Fruit fly (Drosophila melanogaster) whole organism, embryonic: ENCODE data around the gene Myo10A.
A peak's percentile ranks its signal among the peaks of the same experiment; 100 is the strongest.

Experiments used
- Abd-B ChIP-seq: fragments of 200-800 bp; sonication (Bioruptor generic); optimal IDR thresholded peaks from 2 replicates; lab custom pipeline; 2018; ENCODE audit warnings: missing biosample characterization, mild to moderate bottlenecking, missing genetic modification characterization, moderate library complexity
- Antp ChIP-seq: fragments of 200-800 bp; sonication (Bioruptor generic); optimal IDR thresholded peaks from 3 replicates; lab custom pipeline; 2016; ENCODE audit warnings: missing biosample characterization, missing genetic modification characterization
- CG10366 ChIP-seq: fragments of 200-800 bp; sonication (Bioruptor generic); IDR thresholded peaks from 2 replicates; pipeline ENCODE4 v1.3.6; 2022; ENCODE audit warnings: missing biosample characterization, missing genetic modification characterization
- CG10431 ChIP-seq: fragments of 200-800 bp; sonication (Bioruptor generic); optimal IDR thresholded peaks from 3 replicates; lab custom pipeline; 2018; ENCODE audit warnings: missing biosample characterization, mild to moderate bottlenecking, missing genetic modification characterization
- CG10462 ChIP-seq: fragments of 200-800 bp; sonication (Bioruptor generic); optimal IDR thresholded peaks from 2 replicates; lab custom pipeline; 2016; ENCODE audit warnings: missing biosample characterization, missing genetic modification characterization
- CG12391 ChIP-seq: fragments of 200-800 bp; sonication (Bioruptor generic); optimal IDR thresholded peaks from 3 replicates; lab custom pipeline; 2018; ENCODE audit warnings: missing biosample characterization, mild to moderate bottlenecking, missing genetic modification characterization, moderate library complexity
- CG12769 ChIP-seq: fragments of 200-800 bp; sonication (Bioruptor generic); optimal IDR thresholded peaks from 2 replicates; lab custom pipeline; 2019; ENCODE audit warnings: missing biosample characterization, mild to moderate bottlenecking, missing genetic modification characterization, moderate library complexity
- CG13775 ChIP-seq: fragments of 200-800 bp; sonication (Bioruptor generic); optimal IDR thresholded peaks from 3 replicates; lab custom pipeline; 2017; ENCODE audit warnings: missing biosample characterization, mild to moderate bottlenecking, missing genetic modification characterization
- CG14667 ChIP-seq: fragments of 200-800 bp; sonication (Bioruptor generic); IDR thresholded peaks from 2 replicates; pipeline ENCODE4 v1.3.6; 2022; ENCODE audit warnings: missing biosample characterization, missing genetic modification characterization
- CG1832 ChIP-seq: fragments of 200-800 bp; sonication (Bioruptor generic); optimal IDR thresholded peaks from 2 replicates; lab custom pipeline; 2017; ENCODE audit warnings: missing biosample characterization, mild to moderate bottlenecking, missing genetic modification characterization, inconsistent platforms
- CG30020 ChIP-seq: fragments of 200-800 bp; optimal IDR thresholded peaks from 2 replicates; lab custom pipeline; 2019; ENCODE audit warnings: missing biosample characterization, mild to moderate bottlenecking, missing genetic modification characterization, moderate library complexity
- CG31388 ChIP-seq: fragments of 200-800 bp; sonication (Bioruptor generic); optimal IDR thresholded peaks from 2 replicates; lab custom pipeline; 2016; ENCODE audit warnings: missing biosample characterization, missing genetic modification characterization
- CG3726 ChIP-seq: fragments of 200-800 bp; sonication (Bioruptor generic); IDR thresholded peaks from 3 replicates; pipeline ENCODE4, ENCODE4 v1.3.6; 2022; ENCODE audit warnings: missing biosample characterization, missing genetic modification characterization
- CG4282 ChIP-seq: fragments of 200-800 bp; sonication (Bioruptor generic); optimal IDR thresholded peaks from 2 replicates; lab custom pipeline; 2016; ENCODE audit warnings: missing biosample characterization, missing genetic modification characterization
- CG4328 ChIP-seq: fragments of 200-800 bp; sonication (Bioruptor generic); optimal IDR thresholded peaks from 3 replicates; lab custom pipeline; 2017; ENCODE audit warnings: missing biosample characterization, missing genetic modification reagents, missing genetic modification characterization
- CG4707 ChIP-seq: fragments of 200-800 bp; sonication (Bioruptor generic); optimal IDR thresholded peaks from 2 replicates; lab custom pipeline; 2018; ENCODE audit warnings: missing biosample characterization, mild to moderate bottlenecking, missing genetic modification characterization, moderate library complexity
- CG6272 ChIP-seq: fragments of 200-800 bp; sonication (Bioruptor generic); IDR thresholded peaks from 2 replicates; pipeline ENCODE4 v1.3.6; 2022; ENCODE audit warnings: missing biosample characterization, missing genetic modification characterization
- CG6683 ChIP-seq: fragments of 200-800 bp; sonication (Bioruptor generic); optimal IDR thresholded peaks from 2 replicates; lab custom pipeline; 2017; ENCODE audit warnings: missing biosample characterization, mild to moderate bottlenecking, missing genetic modification characterization, missing genetic modification reagents
- CG7839 ChIP-seq: fragments of 200-800 bp; sonication (Bioruptor generic); optimal IDR thresholded peaks from 3 replicates; lab custom pipeline; 2018; ENCODE audit warnings: missing biosample characterization, mild to moderate bottlenecking, missing genetic modification characterization, moderate library complexity
- CG7928 ChIP-seq: fragments of 200-800 bp; sonication (Bioruptor generic); optimal IDR thresholded peaks from 2 replicates; lab custom pipeline; 2017; ENCODE audit warnings: missing biosample characterization, mild to moderate bottlenecking, missing genetic modification characterization
- CG8089 ChIP-seq: fragments of 200-800 bp; sonication (Bioruptor generic); optimal IDR thresholded peaks from 3 replicates; lab custom pipeline; 2016; ENCODE audit warnings: missing biosample characterization, missing genetic modification characterization
- CG8388 ChIP-seq: fragments of 200-800 bp; sonication (Bioruptor generic); optimal IDR thresholded peaks from 2 replicates; lab custom pipeline; 2019; ENCODE audit warnings: missing biosample characterization, mild to moderate bottlenecking, missing genetic modification characterization, moderate library complexity
- CG8765 ChIP-seq: fragments of 200-800 bp; sonication (Bioruptor generic); IDR thresholded peaks from 2 replicates; pipeline ENCODE4 v1.3.6; 2022; ENCODE audit warnings: missing biosample characterization, missing genetic modification characterization
- CG9797 ChIP-seq: fragments of 200-800 bp; sonication (Bioruptor generic); optimal IDR thresholded peaks from 3 replicates; lab custom pipeline; 2018; ENCODE audit warnings: missing biosample characterization, mild to moderate bottlenecking, missing genetic modification characterization
- Dad ChIP-seq: fragments of 200-800 bp; sonication (Bioruptor generic); optimal IDR thresholded peaks from 3 replicates; lab custom pipeline; 2016; ENCODE audit warnings: missing biosample characterization, missing genetic modification characterization
- Elba2 ChIP-seq: fragments of 200-800 bp; sonication (Bioruptor generic); optimal IDR thresholded peaks from 3 replicates; lab custom pipeline; 2016; ENCODE audit warnings: missing biosample characterization, missing genetic modification characterization
- Hey ChIP-seq: fragments of 200-800 bp; sonication (Bioruptor generic); optimal IDR thresholded peaks from 3 replicates; lab custom pipeline; 2018; ENCODE audit warnings: missing biosample characterization, mild to moderate bottlenecking, missing genetic modification characterization
- Hr39 ChIP-seq: fragments of >200 bp; optimal IDR thresholded peaks from 2 replicates; lab custom pipeline; 2017
- Lpt ChIP-seq: fragments of >200 bp; optimal IDR thresholded peaks from 2 replicates; lab custom pipeline; 2018; ENCODE audit warnings: missing biosample characterization, missing genetic modification characterization
- MBD-R2 ChIP-seq: fragments of 200-800 bp; sonication (Bioruptor generic); IDR thresholded peaks from 2 replicates; pipeline ENCODE4 v1.3.6; 2022; ENCODE audit warnings: missing biosample characterization, missing genetic modification characterization
- Nf-YA ChIP-seq: fragments of 200-800 bp; sonication (Bioruptor generic); IDR thresholded peaks from 2 replicates; pipeline ENCODE4 v1.3.6; 2022; ENCODE audit warnings: missing biosample characterization, missing genetic modification characterization
- Poxn ChIP-seq: fragments of 200-800 bp; sonication (Bioruptor generic); IDR thresholded peaks from 2 replicates; pipeline ENCODE4 v1.3.6; 2022; ENCODE audit warnings: missing biosample characterization, missing genetic modification characterization
- Ravus ChIP-seq: fragments of 200-800 bp; sonication (Bioruptor generic); IDR thresholded peaks from 2 replicates; pipeline ENCODE4 v1.3.6; 2022; ENCODE audit warnings: missing biosample characterization, missing genetic modification characterization
- Side ChIP-seq: fragments of 200-800 bp; sonication (Bioruptor generic); optimal IDR thresholded peaks from 2 replicates; lab custom pipeline; 2016; ENCODE audit warnings: missing biosample characterization, missing genetic modification characterization
- Sox100B ChIP-seq: fragments of 200-800 bp; sonication (Bioruptor generic); optimal IDR thresholded peaks from 3 replicates; lab custom pipeline; 2018; ENCODE audit warnings: missing biosample characterization, mild to moderate bottlenecking, missing genetic modification characterization
- Xrp1 ChIP-seq: fragments of 200-800 bp; sonication (Bioruptor generic); IDR thresholded peaks from 2 replicates; pipeline ENCODE4 v1.3.6; 2022; ENCODE audit warnings: missing biosample characterization, missing genetic modification characterization
- abd-A ChIP-seq: fragments of 200-800 bp; sonication (Bioruptor generic); optimal IDR thresholded peaks from 3 replicates; lab custom pipeline; 2019; ENCODE audit warnings: missing biosample characterization, mild to moderate bottlenecking, missing genetic modification characterization, moderate library complexity
- crc ChIP-seq: fragments of 200-800 bp; sonication (Bioruptor generic); optimal IDR thresholded peaks from 2 replicates; lab custom pipeline; 2016; ENCODE audit warnings: missing biosample characterization, missing genetic modification characterization
- dan ChIP-seq: fragments of 200-800 bp; sonication (Bioruptor generic); IDR thresholded peaks from 2 replicates; pipeline ENCODE4 v1.3.6; 2022; ENCODE audit warnings: missing biosample characterization, missing genetic modification characterization
- dimm ChIP-seq: fragments of 200-800 bp; sonication (Bioruptor generic); IDR thresholded peaks from 2 replicates; pipeline ENCODE4 v1.3.6; 2022; ENCODE audit warnings: missing biosample characterization, missing genetic modification characterization
- disco-r ChIP-seq: fragments of 200-800 bp; sonication (Bioruptor generic); optimal IDR thresholded peaks from 2 replicates; lab custom pipeline; 2016; ENCODE audit warnings: missing biosample characterization, missing genetic modification characterization
- fd96Cb ChIP-seq: fragments of 200-800 bp; sonication (Bioruptor generic); optimal IDR thresholded peaks from 2 replicates; lab custom pipeline; 2018; ENCODE audit warnings: missing biosample characterization, mild to moderate bottlenecking, missing genetic modification characterization, moderate library complexity
- h ChIP-seq: fragments of >200 bp; optimal IDR thresholded peaks from 2 replicates; lab custom pipeline; 2017
- hkb ChIP-seq, 2 experiments: fragments of 200-800 bp in 1 of 2; fragments of >200 bp in 1 of 2; sonication (Bioruptor generic) in 1 of 2; IDR thresholded peaks in 1 of 2; optimal IDR thresholded peaks in 1 of 2; 2 replicates each; pipeline versions ENCODE4 v1.3.6 to Lab custom; 2017 to 2022; ENCODE audit warnings: missing biosample characterization in 1 of 2, missing genetic modification characterization in 1 of 2
- lbe ChIP-seq: fragments of 200-800 bp; sonication (Bioruptor generic); optimal IDR thresholded peaks from 2 replicates; lab custom pipeline; 2016; ENCODE audit warnings: missing biosample characterization, mild to moderate bottlenecking, missing genetic modification characterization
- phol ChIP-seq: fragments of 200-800 bp; sonication (Bioruptor generic); optimal IDR thresholded peaks from 3 replicates; lab custom pipeline; 2018; ENCODE audit warnings: missing biosample characterization, mild to moderate bottlenecking, missing genetic modification characterization, moderate library complexity
- repo ChIP-seq: fragments of 200-800 bp; sonication (Bioruptor generic); optimal IDR thresholded peaks from 2 replicates; lab custom pipeline; 2016; ENCODE audit warnings: missing biosample characterization, missing genetic modification characterization
- sisA ChIP-seq: fragments of 200-800 bp; sonication (Bioruptor generic); IDR thresholded peaks from 2 replicates; pipeline ENCODE4 v1.3.6; 2022; ENCODE audit warnings: missing biosample characterization, missing genetic modification characterization
- stc ChIP-seq: fragments of 200-800 bp; sonication (Bioruptor generic); IDR thresholded peaks from 2 replicates; pipeline ENCODE4 v1.3.6; 2022; ENCODE audit warnings: missing biosample characterization, missing genetic modification characterization
- tna ChIP-seq: fragments of 200-800 bp; sonication (Bioruptor generic); IDR thresholded peaks from 2 replicates; pipeline ENCODE4 v1.3.6; 2022; ENCODE audit warnings: missing biosample characterization, missing genetic modification characterization; ENCODE audit not compliant: partially characterized antibody
- twi ChIP-seq: fragments of 200-800 bp; optimal IDR thresholded peaks from 2 replicates; lab custom pipeline; 2019; ENCODE audit warnings: missing biosample characterization, mild to moderate bottlenecking, missing genetic modification characterization, moderate library complexity
- usp ChIP-seq: fragments of >200 bp; optimal IDR thresholded peaks from 2 replicates; lab custom pipeline; 2017; ENCODE audit warnings: missing biosample characterization, missing genetic modification characterization

The Myo10A gene

dm6 chrX:10936599-10936998 is 6.0 kb downstream of the Myo10A start (continued):
- TF ChIP-seq CG31388 (GFP tag; lab: Kevin White, UChicago) (peak; percentile 38), CG4328 (GFP tag; lab: Kevin White, UChicago) (peak; percentile 71), Abd-B (GFP tag; lab: Kevin White, UChicago) (peak; percentile 72), phol (tag; lab: Kevin White, UChicago) (peak; percentile 85), Elba2 (GFP tag; lab: Kevin White, UChicago) (no peak), CG13775 (GFP tag; lab: Kevin White, UChicago) (peak; percentile 54), CG8765 (GFP tag; lab: Robert Waterston, UW) (no peak), repo (GFP tag; lab: Kevin White, UChicago) (peak; percentile 74), Ravus (GFP tag; lab: Robert Waterston, UW) (peak; percentile 40), CG30020 (tag; lab: Kevin White, UChicago) (peak; percentile 42), abd-A (peak; percentile 63), CG10431 (GFP tag; lab: Kevin White, UChicago) (peak; percentile 15), CG1832 (GFP tag; lab: Kevin White, UChicago) (no peak), CG6272 (peak; percentile 66), Lpt (GFP tag; lab: Kevin White, UChicago) (no peak), CG8388 (GFP tag; lab: Kevin White, UChicago) (peak; percentile 79), Side (GFP tag; lab: Kevin White, UChicago) (peak; percentile 82), dan (GFP tag; lab: Robert Waterston, UW) (no peak), Dad (GFP tag; lab: Kevin White, UChicago) (peak; percentile 52), Hey (peak; percentile 46), CG7928 (GFP tag; lab: Kevin White, UChicago) (peak; percentile 17), dimm (GFP tag; lab: Robert Waterston, UW) (peak; percentile 72), hkb (optimal IDR thresholded peaks at IDR 0.05; lab: Kevin White, UChicago) (no peak), hkb (GFP tag; IDR thresholded peaks at IDR 0.05; lab: Robert Waterston, UW) (peak; percentile 90), CG9797 (GFP tag; lab: Kevin White, UChicago) (no peak), fd96Cb (tag; lab: Kevin White, UChicago) (peak; percentile 84), Hr39 (no peak), CG6683 (no peak), CG4707 (GFP tag; lab: Kevin White, UChicago) (peak; percentile 73), disco-r (GFP tag; lab: Kevin White, UChicago) (peak; percentile 51), sisA (peak; percentile 82), Poxn (GFP tag; lab: Robert Waterston, UW) (no peak), Xrp1 (GFP tag; lab: Robert Waterston, UW) (peak; percentile 83), twi (peak; percentile 49), lbe (GFP tag; lab: Kevin White, UChicago) (no peak), tna (GFP tag; lab: Robert Waterston, UW) (no peak), CG10366 (GFP tag; lab: Robert Waterston, UW) (peak; percentile 86), stc (GFP tag; lab: Robert Waterston, UW) (peak; percentile 91), CG10462 (GFP tag; lab: Kevin White, UChicago) (peak; percentile 67), MBD-R2 (GFP tag; lab: Robert Waterston, UW) (peak; percentile 63; the same call in 1 of the 2 replicates), CG14667 (peak; percentile 77), Nf-YA (GFP tag; lab: Robert Waterston, UW) (peak; percentile 74; the same call in 1 of the 2 replicates), CG3726 (GFP tag; lab: Robert Waterston, UW) (peak; percentile 67; the same call in 1 of the 3 replicates), usp (GFP tag; lab: Kevin White, UChicago) (no peak), Antp (peak; percentile 73), Sox100B (GFP tag; lab: Kevin White, UChicago) (peak; percentile 85), CG8089 (GFP tag; lab: Kevin White, UChicago) (peak; percentile 56), CG7839 (tag; lab: Kevin White, UChicago) (peak; percentile 89), CG12769 (tag; lab: Kevin White, UChicago) (peak; percentile 93), h (lab: Kevin White, UChicago) (no peak), CG4282 (GFP tag; lab: Kevin White, UChicago) (peak; percentile 43), CG12391 (tag; lab: Kevin White, UChicago) (peak; percentile 89), crc (GFP tag; lab: Kevin White, UChicago) (peak; percentile 72)
